Worm (Caenorhabditis elegans) whole organism, L2 larva: ENCODE results near the gene ccpp-6.
"Not testable (repeated sequence)": the region's sequence is repeated elsewhere in the genome, so short reads cannot be mapped to it uniquely, and the experiment has no call there.

Source experiments
- C34F6.9 ChIP-seq: fragments of 150-350 bp; optimal IDR thresholded peaks from 2 replicates; lab custom pipeline; 2014; ENCODE audit warnings: missing biosample characterization, missing genetic modification characterization
- F13H6.1 ChIP-seq: sonication (generic microtip); optimal IDR thresholded peaks from 2 replicates; lab custom pipeline; 2016; ENCODE audit warnings: missing genetic modification characterization, missing compliant biosample characterization
- R02D3.7 ChIP-seq: fragments of 150-350 bp; optimal IDR thresholded peaks from 2 replicates; lab custom pipeline; 2014; ENCODE audit warnings: missing biosample characterization, missing genetic modification characterization
- ZK546.5 ChIP-seq: sonication (generic microtip); optimal IDR thresholded peaks from 2 replicates; lab custom pipeline; 2017; ENCODE audit warnings: missing biosample characterization, missing genetic modification characterization
- alr-1 ChIP-seq: fragments of 150-350 bp; optimal IDR thresholded peaks from 2 replicates; lab custom pipeline; 2014; ENCODE audit warnings: missing biosample characterization, missing genetic modification characterization
- ama-1 ChIP-seq: fragments of 150-350 bp; optimal IDR thresholded peaks from 2 replicates; lab custom pipeline; 2018; ENCODE audit warnings: inconsistent platforms
- blmp-1 ChIP-seq: sonication (generic microtip); optimal IDR thresholded peaks from 2 replicates; lab custom pipeline; 2017; ENCODE audit warnings: missing genetic modification characterization, mild to moderate bottlenecking, missing compliant biosample characterization, antibody characterized with exemption, moderate library complexity; ENCODE audit not compliant: insufficient read depth
- ceh-16 ChIP-seq: fragments of 150-350 bp; optimal IDR thresholded peaks from 2 replicates; lab custom pipeline; 2014; ENCODE audit warnings: missing biosample characterization, missing genetic modification characterization
- crh-2 ChIP-seq: sonication (generic microtip); optimal IDR thresholded peaks from 2 replicates; lab custom pipeline; 2017; ENCODE audit warnings: missing biosample characterization, missing genetic modification characterization
- dmd-4 ChIP-seq: sonication (generic microtip); optimal IDR thresholded peaks from 2 replicates; lab custom pipeline; 2017; ENCODE audit warnings: missing biosample characterization, missing genetic modification characterization
- gmeb-1 ChIP-seq: fragments of 150-350 bp; optimal IDR thresholded peaks from 2 replicates; lab custom pipeline; 2014; ENCODE audit warnings: missing biosample characterization, missing genetic modification characterization
- lin-13 ChIP-seq: fragments of 150-350 bp; optimal IDR thresholded peaks from 2 replicates; lab custom pipeline; 2014; ENCODE audit warnings: missing biosample characterization, missing genetic modification reagents, missing genetic modification characterization
- lsy-2 ChIP-seq, 2 experiments: fragments of 150-350 bp in 1 of 2; sonication (generic microtip) in 1 of 2; optimal IDR thresholded peaks; 2 replicates each; lab custom pipeline; 2014 to 2017; ENCODE audit warnings: missing biosample characterization in 2 of 2, missing genetic modification characterization in 2 of 2
- mab-5 ChIP-seq: fragments of 150-350 bp; optimal IDR thresholded peaks from 2 replicates; lab custom pipeline; 2014; ENCODE audit warnings: missing biosample characterization, missing genetic modification characterization
- mdl-1 ChIP-seq, 2 experiments: fragments of 150-350 bp in 1 of 2; sonication (generic microtip) in 1 of 2; optimal IDR thresholded peaks; 2 replicates each; lab custom pipeline; 2017; ENCODE audit warnings: missing biosample characterization in 2 of 2, missing genetic modification characterization in 2 of 2
- nhr-10 ChIP-seq: sonication (generic microtip); optimal IDR thresholded peaks from 2 replicates; lab custom pipeline; 2017; ENCODE audit warnings: missing biosample characterization, missing genetic modification characterization
- nhr-11 ChIP-seq: fragments of 150-350 bp; optimal IDR thresholded peaks from 2 replicates; lab custom pipeline; 2014; ENCODE audit warnings: missing biosample characterization, missing genetic modification characterization
- nhr-129 ChIP-seq: fragments of 150-350 bp; optimal IDR thresholded peaks from 2 replicates; lab custom pipeline; 2014; ENCODE audit warnings: missing biosample characterization, missing genetic modification characterization
- nhr-21 ChIP-seq: fragments of 150-350 bp; optimal IDR thresholded peaks from 2 replicates; lab custom pipeline; 2014; ENCODE audit warnings: missing biosample characterization, missing genetic modification characterization
- nhr-23 ChIP-seq: fragments of 150-350 bp; optimal IDR thresholded peaks from 2 replicates; lab custom pipeline; 2014; ENCODE audit warnings: missing biosample characterization, missing genetic modification reagents, missing genetic modification characterization
- nhr-25 ChIP-seq: fragments of 150-350 bp; sonication (generic microtip); optimal IDR thresholded peaks from 3 replicates; lab custom pipeline; 2014; ENCODE audit warnings: missing biosample characterization, missing genetic modification characterization
- sma-3 ChIP-seq: sonication (generic microtip); optimal IDR thresholded peaks from 2 replicates; lab custom pipeline; 2016; ENCODE audit warnings: missing genetic modification reagents, missing genetic modification characterization, missing compliant biosample characterization
- sma-9 ChIP-seq, 2 experiments: fragments of 150-350 bp in 1 of 2; sonication (generic microtip) in 1 of 2; optimal IDR thresholded peaks; 2 replicates each; lab custom pipeline; 2014 to 2016; ENCODE audit warnings: missing genetic modification characterization in 2 of 2, mild to moderate bottlenecking in 1 of 2, missing biosample characterization in 1 of 2, missing compliant biosample characterization in 1 of 2, missing genetic modification reagents in 1 of 2, moderate library complexity in 1 of 2
- snpc-4 ChIP-seq: fragments of 150-350 bp; optimal IDR thresholded peaks from 2 replicates; lab custom pipeline; 2014; ENCODE audit warnings: missing biosample characterization, missing genetic modification characterization
- unc-55 ChIP-seq: fragments of 150-350 bp; sonication (generic microtip); optimal IDR thresholded peaks from 3 replicates; lab custom pipeline; 2014; ENCODE audit warnings: missing biosample characterization, missing genetic modification reagents, missing genetic modification characterization
- zag-1 ChIP-seq: fragments of 150-350 bp; optimal IDR thresholded peaks from 2 replicates; lab custom pipeline; 2014; ENCODE audit warnings: missing biosample characterization, missing genetic modification characterization
- ztf-4 ChIP-seq: fragments of 150-350 bp; optimal IDR thresholded peaks from 2 replicates; lab custom pipeline; 2014; ENCODE audit warnings: missing biosample characterization, missing genetic modification characterization

Gene ccpp-6

ce11 chrII:5350357-5350756 lies 36.8 kb downstream of the ccpp-6 start, which contains the start of gene F09E5.8:
Gene F09E5.8, plus strand, starts transcription at chrII:5350669.
- TF ChIP-seq snpc-4 (tag; lab: Kevin White, UChicago); blmp-1; ztf-4 (tag; lab: Kevin White, UChicago): not testable (repeated sequence)

- peak; percentile 46 for TF ChIP-seq sma-9 (GFP tag; optimal IDR thresholded peaks at IDR 0.05; lab: Kevin White, UChicago)
- not testable (repeated sequence) for TF ChIP-seq sma-9 (tag; optimal IDR thresholded peaks at IDR 0.05; lab: Kevin White, UChicago)
- TF ChIP-seq C34F6.9, result peak; percentile 64
- TF ChIP-seq sma-3, result peak; percentile 55
- TF ChIP-seq snpc-4 (tag; lab: Kevin White, UChicago), result peak; percentile 23
- TF ChIP-seq F13H6.1, result peak; percentile 54
- peak; percentile 37 for TF ChIP-seq nhr-21 (tag; lab: Kevin White, UChicago)
- peak; percentile 65 for TF ChIP-seq unc-55
- TF ChIP-seq lsy-2 (tag; optimal IDR thresholded peaks at IDR 0.05; lab: Kevin White, UChicago), result peak; percentile 53 to 77
- peak; percentile 50 for TF ChIP-seq crh-2 (tag; lab: Kevin White, UChicago)
- TF ChIP-seq nhr-129 (tag; lab: Kevin White, UChicago), result peak; percentile 69
- peak; percentile 31 for TF ChIP-seq nhr-25 (tag; lab: Kevin White, UChicago)
- peak; percentile 82 for TF ChIP-seq lin-13 (GFP tag; lab: Kevin White, UChicago)
- TF ChIP-seq gmeb-1 (tag; lab: Kevin White, UChicago), result peak; percentile 94
- peak; percentile 27 for TF ChIP-seq mab-5 (tag; lab: Kevin White, UChicago)
- TF ChIP-seq, all 48 proteins: peak for 14; not testable (repeated sequence) for 34
Measured at ce11 chrII:5346350-5346749, 40.8 kb downstream of the ccpp-6 start.

- TF ChIP-seq R02D3.7 (tag; lab: Kevin White, UChicago) (no peak), lin-13 (GFP tag; lab: Kevin White, UChicago) (no peak), ama-1 (lab: Kevin White, UChicago) (no peak), alr-1 (tag; lab: Kevin White, UChicago) (no peak), mdl-1 (tag; optimal IDR thresholded peaks at IDR 0.05; lab: Kevin White, UChicago) (no peak), blmp-1 (no peak), snpc-4 (tag; lab: Kevin White, UChicago) (no peak), ZK546.5 (no peak), nhr-11 (no peak), F13H6.1 (no peak), nhr-129 (tag; lab: Kevin White, UChicago) (no peak), nhr-10 (tag; lab: Kevin White, UChicago) (no peak), sma-3 (no peak)
Measured at ce11 chrII:5344775-5345174, 42.3 kb downstream of the ccpp-6 start, which contains the start of gene F09E5.14. Gene F09E5.14, minus strand, starts transcription at chrII:5344875.

- peak; percentile 6 for TF ChIP-seq C34F6.9
- TF ChIP-seq mdl-1 (tag; optimal IDR thresholded peaks at IDR 0.05; lab: Kevin White, UChicago), result no peak
- TF ChIP-seq sma-9 (GFP tag; optimal IDR thresholded peaks at IDR 0.05; lab: Kevin White, UChicago), result peak; percentile 22
- no peak for TF ChIP-seq sma-9 (tag; optimal IDR thresholded peaks at IDR 0.05; lab: Kevin White, UChicago)
- peak; percentile 11 for TF ChIP-seq sma-3
Measured at ce11 chrII:5342412-5342811, 44.7 kb downstream of the ccpp-6 start.

- TF ChIP-seq nhr-23 (tag; lab: Kevin White, UChicago), result no peak
- no peak for TF ChIP-seq ceh-16 (tag; lab: Kevin White, UChicago)
- TF ChIP-seq sma-9 (GFP tag; optimal IDR thresholded peaks at IDR 0.05; lab: Kevin White, UChicago), result peak; percentile 5
- TF ChIP-seq sma-9 (tag; optimal IDR thresholded peaks at IDR 0.05; lab: Kevin White, UChicago), result no peak
- no peak for TF ChIP-seq sma-3
- peak; percentile 3 for TF ChIP-seq nhr-21 (tag; lab: Kevin White, UChicago)
- no peak for TF ChIP-seq ztf-4 (tag; lab: Kevin White, UChicago)
Measured at ce11 chrII:5341573-5341972, 45.5 kb downstream of the ccpp-6 start.

ce11 chrII:5340672-5341568 lies 46.2 kb downstream of the ccpp-6 start:
- peak; percentile 22 for TF ChIP-seq ztf-4 (tag; lab: Kevin White, UChicago)
- no peak for TF ChIP-seq zag-1 (tag; lab: Kevin White, UChicago)
- TF ChIP-seq unc-55, result peak; percentile 40
- peak; percentile 5 for TF ChIP-seq dmd-4 (tag; lab: Kevin White, UChicago)
- TF ChIP-seq, all 48 proteins: peak for 3
